Fruit fly (Drosophila melanogaster) whole organism, embryonic: ENCODE results near the gene CG46303.

Source experiments
- BtbVII ChIP-seq: fragments of 200-800 bp; sonication (Bioruptor generic); optimal IDR thresholded peaks from 3 replicates; lab custom pipeline; 2017; ENCODE audit warnings: missing biosample characterization, mild to moderate bottlenecking, missing genetic modification characterization
- CG10274 ChIP-seq: fragments of 200-800 bp; sonication (Bioruptor generic); optimal IDR thresholded peaks from 3 replicates; lab custom pipeline; 2017; ENCODE audit warnings: missing biosample characterization, mild to moderate bottlenecking, missing genetic modification characterization
- CG10321 ChIP-seq: fragments of 200-800 bp; sonication (Bioruptor generic); IDR thresholded peaks from 2 replicates; pipeline ENCODE4 v1.3.6; 2022; ENCODE audit warnings: missing biosample characterization, missing genetic modification characterization
- CG10366 ChIP-seq: fragments of 200-800 bp; sonication (Bioruptor generic); IDR thresholded peaks from 2 replicates; pipeline ENCODE4 v1.3.6; 2022; ENCODE audit warnings: missing biosample characterization, missing genetic modification characterization
- CG10959 ChIP-seq: fragments of 200-800 bp; sonication (Bioruptor generic); IDR thresholded peaks from 2 replicates; pipeline ENCODE4 v1.3.6; 2022; ENCODE audit warnings: missing biosample characterization, missing genetic modification characterization
- CG12104 ChIP-seq: fragments of 200-800 bp; sonication (Bioruptor generic); optimal IDR thresholded peaks from 3 replicates; lab custom pipeline; 2016; ENCODE audit warnings: missing biosample characterization, missing genetic modification characterization
- CG12236 ChIP-seq: fragments of 200-800 bp; sonication (Bioruptor generic); optimal IDR thresholded peaks from 2 replicates; lab custom pipeline; 2016; ENCODE audit warnings: missing biosample characterization, missing genetic modification characterization
- CG14050 ChIP-seq: fragments of 200-800 bp; sonication (Bioruptor generic); IDR thresholded peaks from 3 replicates; pipeline ENCODE4 v1.3.6; 2022; ENCODE audit warnings: missing biosample characterization, missing genetic modification characterization
- CG15269 ChIP-seq: fragments of 200-800 bp; sonication (Bioruptor generic); optimal IDR thresholded peaks from 2 replicates; lab custom pipeline; 2018; ENCODE audit warnings: missing biosample characterization, mild to moderate bottlenecking, missing genetic modification characterization, moderate library complexity
- CG15696 ChIP-seq: fragments of 200-800 bp; sonication (Bioruptor generic); optimal IDR thresholded peaks from 2 replicates; lab custom pipeline; 2019; ENCODE audit warnings: missing biosample characterization, mild to moderate bottlenecking, missing genetic modification characterization, moderate library complexity
- CG16863 ChIP-seq: fragments of 200-800 bp; sonication (Bioruptor generic); optimal IDR thresholded peaks from 3 replicates; lab custom pipeline; 2016; ENCODE audit warnings: missing biosample characterization, missing genetic modification characterization
- CG2199 ChIP-seq: fragments of 200-800 bp; sonication (Bioruptor generic); IDR thresholded peaks from 3 replicates; pipeline ENCODE4 v1.3.6; 2022; ENCODE audit warnings: missing biosample characterization, missing genetic modification characterization
- CG2678 ChIP-seq: fragments of 200-800 bp; sonication (Bioruptor generic); optimal IDR thresholded peaks from 3 replicates; lab custom pipeline; 2019; ENCODE audit warnings: missing biosample characterization, mild to moderate bottlenecking, missing genetic modification characterization, moderate library complexity
- CG2875 ChIP-seq: fragments of 200-800 bp; sonication (Bioruptor generic); optimal IDR thresholded peaks from 2 replicates; lab custom pipeline; 2017; ENCODE audit warnings: missing biosample characterization, mild to moderate bottlenecking, missing genetic modification characterization, missing genetic modification reagents
- CG31224 ChIP-seq: fragments of 200-800 bp; sonication (Bioruptor generic); IDR thresholded peaks from 2 replicates; pipeline ENCODE4 v1.3.6; 2022; ENCODE audit warnings: missing biosample characterization, missing genetic modification characterization
- CG31365 ChIP-seq: fragments of 200-800 bp; sonication (Bioruptor generic); optimal IDR thresholded peaks from 2 replicates; lab custom pipeline; 2018; ENCODE audit warnings: missing biosample characterization, mild to moderate bottlenecking, missing genetic modification characterization
- CG3407 ChIP-seq: fragments of 200-800 bp; sonication (Bioruptor generic); optimal IDR thresholded peaks from 2 replicates; lab custom pipeline; 2018; ENCODE audit warnings: missing biosample characterization, mild to moderate bottlenecking, missing genetic modification characterization
- CG6689 ChIP-seq: fragments of 200-800 bp; sonication (Bioruptor generic); IDR thresholded peaks from 2 replicates; pipeline ENCODE4 v1.3.6; 2022; ENCODE audit warnings: missing biosample characterization, missing genetic modification characterization
- CG6791 ChIP-seq: fragments of 200-800 bp; sonication (Bioruptor generic); IDR thresholded peaks from 3 replicates; pipeline ENCODE4 v1.3.6; 2022; ENCODE audit warnings: missing biosample characterization, missing genetic modification characterization; ENCODE audit not compliant: partially characterized antibody
- CG9727 ChIP-seq: fragments of 200-800 bp; sonication (Bioruptor generic); optimal IDR thresholded peaks from 3 replicates; lab custom pipeline; 2017; ENCODE audit warnings: missing biosample characterization, mild to moderate bottlenecking, missing genetic modification characterization
- CG9876 ChIP-seq: fragments of 200-800 bp; sonication (Bioruptor generic); optimal IDR thresholded peaks from 2 replicates; lab custom pipeline; 2016; ENCODE audit warnings: missing biosample characterization, missing genetic modification characterization
- Doc3 ChIP-seq: fragments of 200-800 bp; sonication (Bioruptor generic); IDR thresholded peaks from 3 replicates; pipeline ENCODE4 v1.3.6; 2022; ENCODE audit warnings: missing biosample characterization, missing genetic modification characterization; ENCODE audit not compliant: partially characterized antibody
- HmgD ChIP-seq: fragments of 200-800 bp; sonication (Bioruptor generic); optimal IDR thresholded peaks from 3 replicates; lab custom pipeline; 2016; ENCODE audit warnings: missing biosample characterization, missing genetic modification characterization
- Hr78 ChIP-seq, 2 experiments: fragments of 200-800 bp in 1 of 2; fragments of >200 bp in 1 of 2; sonication (Bioruptor generic) in 1 of 2; optimal IDR thresholded peaks; 2 replicates each; lab custom pipeline; 2017 to 2019; ENCODE audit warnings: missing biosample characterization in 2 of 2, missing genetic modification characterization in 2 of 2, mild to moderate bottlenecking in 1 of 2, moderate library complexity in 1 of 2
- Jarid2 ChIP-seq: fragments of 200-800 bp; sonication (Bioruptor generic); optimal IDR thresholded peaks from 3 replicates; lab custom pipeline; 2017; ENCODE audit warnings: mild to moderate bottlenecking, missing biosample characterization, missing genetic modification reagents, missing genetic modification characterization
- Meics ChIP-seq: fragments of 200-800 bp; sonication (Bioruptor generic); optimal IDR thresholded peaks from 2 replicates; lab custom pipeline; 2017; ENCODE audit warnings: missing biosample characterization, mild to moderate bottlenecking, missing genetic modification characterization
- Opbp ChIP-seq: fragments of 200-800 bp; sonication (Bioruptor generic); IDR thresholded peaks from 3 replicates; pipeline ENCODE4 v1.3.6; 2022; ENCODE audit warnings: missing biosample characterization, missing genetic modification characterization; ENCODE audit not compliant: partially characterized antibody
- Pdp1 ChIP-seq, 2 experiments: fragments of 200-800 bp; sonication (Bioruptor generic); optimal IDR thresholded peaks; 3 replicates each; lab custom pipeline; 2016; ENCODE audit warnings: missing biosample characterization in 2 of 2, missing genetic modification characterization in 2 of 2, mild to moderate bottlenecking in 1 of 2, moderate library complexity in 1 of 2
- Sin3A ChIP-seq: fragments of >200 bp; optimal IDR thresholded peaks from 2 replicates; lab custom pipeline; 2018
- Sry-δ ChIP-seq: fragments of 200-800 bp; sonication (Bioruptor generic); optimal IDR thresholded peaks from 2 replicates; lab custom pipeline; 2016; ENCODE audit warnings: missing biosample characterization, missing genetic modification characterization
- Stat92E ChIP-seq, 3 experiments: fragments of >200 bp in 2 of 3; fragments of 200-800 bp in 1 of 3; sonication (Bioruptor generic) in 1 of 3; optimal IDR thresholded peaks; 2 replicates each; lab custom pipeline; 2017 to 2019; ENCODE audit warnings: missing biosample characterization in 3 of 3, missing genetic modification characterization in 3 of 3, mild to moderate bottlenecking in 1 of 3, moderate library complexity in 1 of 3
- ab ChIP-seq: fragments of 200-800 bp; sonication (Bioruptor generic); optimal IDR thresholded peaks from 2 replicates; lab custom pipeline; 2016; ENCODE audit warnings: missing biosample characterization, missing genetic modification characterization
- abd-A ChIP-seq: fragments of 200-800 bp; sonication (Bioruptor generic); optimal IDR thresholded peaks from 3 replicates; lab custom pipeline; 2019; ENCODE audit warnings: missing biosample characterization, mild to moderate bottlenecking, missing genetic modification characterization, moderate library complexity
- br ChIP-seq: fragments of >200 bp; optimal IDR thresholded peaks from 2 replicates; lab custom pipeline; 2017
- chinmo ChIP-seq: fragments of 200-800 bp; sonication (Bioruptor generic); IDR thresholded peaks from 4 replicates; pipeline ENCODE4 v1.3.6; 2022; ENCODE audit warnings: missing biosample characterization, missing genetic modification characterization; ENCODE audit not compliant: partially characterized antibody
- da ChIP-seq: fragments of 200-800 bp; sonication (Bioruptor generic); optimal IDR thresholded peaks from 2 replicates; lab custom pipeline; 2016; ENCODE audit warnings: missing biosample characterization, missing genetic modification characterization
- dysf ChIP-seq: fragments of 200-800 bp; sonication (Bioruptor generic); IDR thresholded peaks from 3 replicates; pipeline ENCODE4 v1.3.6; 2022; ENCODE audit warnings: missing biosample characterization, missing genetic modification characterization
- h ChIP-seq: fragments of >200 bp; optimal IDR thresholded peaks from 2 replicates; lab custom pipeline; 2017
- hb ChIP-seq: fragments of 200-800 bp; sonication (Bioruptor generic); IDR thresholded peaks from 3 replicates; pipeline ENCODE4 v1.3.6; 2022; ENCODE audit warnings: missing biosample characterization, missing genetic modification characterization; ENCODE audit not compliant: partially characterized antibody
- ken ChIP-seq: fragments of 200-800 bp; sonication (Bioruptor generic); IDR thresholded peaks from 3 replicates; pipeline ENCODE4 v1.3.6; 2022; ENCODE audit warnings: missing biosample characterization, missing genetic modification characterization
- lab ChIP-seq: fragments of 200-800 bp; sonication (Bioruptor generic); optimal IDR thresholded peaks from 3 replicates; lab custom pipeline; 2017; ENCODE audit warnings: missing biosample characterization, missing genetic modification characterization, mild to moderate bottlenecking, moderate library complexity, missing genetic modification reagents
- lov ChIP-seq, 2 experiments: fragments of 200-800 bp in 1 of 2; fragments of >200 bp in 1 of 2; sonication (Bioruptor generic) in 1 of 2; IDR thresholded peaks in 1 of 2; optimal IDR thresholded peaks in 1 of 2; 2 replicates in 1 of 2; 3 replicates in 1 of 2; pipeline versions ENCODE4 v1.3.6 to Lab custom; 2017 to 2022; ENCODE audit warnings: missing biosample characterization in 1 of 2, missing genetic modification characterization in 1 of 2
- maf-S ChIP-seq: fragments of 200-800 bp; sonication (Bioruptor generic); optimal IDR thresholded peaks from 2 replicates; lab custom pipeline; 2016; ENCODE audit warnings: missing biosample characterization, missing genetic modification characterization
- sd ChIP-seq: fragments of 200-800 bp; sonication (Bioruptor generic); optimal IDR thresholded peaks from 3 replicates; lab custom pipeline; 2018; ENCODE audit warnings: missing biosample characterization, mild to moderate bottlenecking, missing genetic modification characterization, moderate library complexity
- sna ChIP-seq: fragments of 200-800 bp; sonication (Bioruptor generic); IDR thresholded peaks from 2 replicates; pipeline ENCODE4 v1.3.6; 2022; ENCODE audit warnings: missing biosample characterization, missing genetic modification characterization; ENCODE audit not compliant: partially characterized antibody
- sob ChIP-seq: fragments of 200-800 bp; sonication (Bioruptor generic); IDR thresholded peaks from 2 replicates; pipeline ENCODE4 v1.3.6; 2022; ENCODE audit warnings: missing biosample characterization, missing genetic modification characterization
- stc ChIP-seq: fragments of 200-800 bp; sonication (Bioruptor generic); IDR thresholded peaks from 2 replicates; pipeline ENCODE4 v1.3.6; 2022; ENCODE audit warnings: missing biosample characterization, missing genetic modification characterization
- trh ChIP-seq: fragments of 200-800 bp; sonication (Bioruptor generic); optimal IDR thresholded peaks from 2 replicates; lab custom pipeline; 2016; ENCODE audit warnings: missing biosample characterization, missing genetic modification characterization
- yki ChIP-seq: fragments of >200 bp; optimal IDR thresholded peaks from 3 replicates; lab custom pipeline; 2018
- zf30C ChIP-seq: fragments of 200-800 bp; sonication (Bioruptor generic); optimal IDR thresholded peaks from 3 replicates; lab custom pipeline; 2018; ENCODE audit warnings: missing biosample characterization, mild to moderate bottlenecking, missing genetic modification characterization

CG46303 gene

DNA sequence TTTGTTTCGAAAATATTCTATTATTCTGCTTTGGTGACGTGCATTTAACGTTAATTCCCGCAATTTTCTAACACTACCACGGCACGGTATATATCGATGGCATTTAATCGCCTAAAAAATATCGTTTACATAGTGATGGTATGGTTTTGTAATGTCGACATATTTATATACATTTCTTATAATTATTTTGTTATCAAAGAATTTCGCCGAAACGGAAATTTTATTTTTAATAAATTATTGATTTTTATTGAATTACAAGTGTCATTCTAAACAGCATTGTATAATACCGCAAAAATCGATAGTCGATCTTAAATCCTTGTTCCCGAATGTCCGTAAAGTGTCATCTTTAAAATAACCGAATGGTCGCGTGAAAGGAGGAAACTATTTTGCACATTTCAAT is 2.7 kb downstream of the CG46303 start, which contains the start of the genes Sec20 and dgrn (continued):
- TF ChIP-seq CG2875 (GFP tag; lab: Kevin White, UChicago) (no peak), CG10959 (GFP tag; lab: Robert Waterston, UW) (peak; percentile 28; the same call in 1 of the 2 replicates), BtbVII (no peak), CG6689 (GFP tag; lab: Robert Waterston, UW) (peak; percentile 47; the same call in 1 of the 2 replicates), yki (no peak), CG3407 (GFP tag; lab: Kevin White, UChicago) (peak; percentile 25), CG10321 (no peak), CG6791 (GFP tag; lab: Robert Waterston, UW) (peak; percentile 92), CG10274 (GFP tag; lab: Kevin White, UChicago) (no peak), stc (peak; percentile 43; the same call in 1 of the 2 replicates), sna (GFP tag; lab: Robert Waterston, UW) (peak; percentile 95), CG15269 (peak; percentile 62), HmgD (GFP tag; lab: Kevin White, UChicago) (no peak), Stat92E (GFP tag; optimal IDR thresholded peaks at IDR 0.05; lab: Kevin White, UChicago) (peak in 1 of 3 experiments; percentile 69), CG31365 (tag; lab: Kevin White, UChicago) (no peak), CG15696 (tag; lab: Kevin White, UChicago) (peak; percentile 80), h (lab: Kevin White, UChicago) (no peak), da (GFP tag; lab: Kevin White, UChicago) (no peak), CG12236 (no peak), CG31224 (GFP tag; lab: Robert Waterston, UW) (0 out of 2 replicates have a peak, but pooled peaks have one; percentile 28), br (lab: Kevin White, UChicago) (no peak), Pdp1 (GFP tag; optimal IDR thresholded peaks at IDR 0.05; lab: Kevin White, UChicago) (peak; percentile 20 to 87), abd-A (tag; lab: Kevin White, UChicago) (no peak), CG9727 (GFP tag; lab: Kevin White, UChicago) (peak; percentile 57), zf30C (GFP tag; lab: Kevin White, UChicago) (no peak), chinmo (GFP tag; lab: Robert Waterston, UW) (peak; percentile 85; the same call in 3 of the 4 replicates), CG2678 (tag; lab: Kevin White, UChicago) (no peak), lov (optimal IDR thresholded peaks at IDR 0.05; lab: Kevin White, UChicago) (no peak), lov (GFP tag; IDR thresholded peaks at IDR 0.05; lab: Robert Waterston, UW) (no peak), dysf (GFP tag; lab: Robert Waterston, UW) (peak; percentile 46; the same call in 1 of the 3 replicates), CG16863 (GFP tag; lab: Kevin White, UChicago) (no peak), sd (tag; lab: Kevin White, UChicago) (peak; percentile 75), CG14050 (GFP tag; lab: Robert Waterston, UW) (peak; percentile 38; the same call in 1 of the 3 replicates), CG10366 (GFP tag; lab: Robert Waterston, UW) (peak; percentile 18; the same call in 1 of the 2 replicates), Opbp (peak; percentile 94), Hr78 (GFP tag; optimal IDR thresholded peaks at IDR 0.05; lab: Kevin White, UChicago) (no peak), Doc3 (GFP tag; lab: Robert Waterston, UW) (peak; percentile 91), maf-S (GFP tag; lab: Kevin White, UChicago) (no peak), ken (0 out of 3 replicates have a peak, but pooled peaks have one; percentile 49), trh (GFP tag; lab: Kevin White, UChicago) (no peak), CG9876 (GFP tag; lab: Kevin White, UChicago) (no peak), lab (GFP tag; lab: Kevin White, UChicago) (peak; percentile 71), CG12104 (peak; percentile 38), hb (GFP tag; lab: Robert Waterston, UW) (peak; percentile 94), Sry-δ (GFP tag; lab: Kevin White, UChicago) (peak; percentile 92), Sin3A (peak; percentile 40), ab (GFP tag; lab: Kevin White, UChicago) (no peak), sob (GFP tag; lab: Robert Waterston, UW) (peak; percentile 74), Jarid2 (GFP tag; lab: Kevin White, UChicago) (no peak), Meics (GFP tag; lab: Kevin White, UChicago) (peak; percentile 46), CG2199 (0 out of 3 replicates have a peak, but pooled peaks have one; percentile 28)
